Fruit fly (Drosophila melanogaster) whole organism, pupa: Measurements from ENCODE around the gene faf.

Experiments
- CG10348 ChIP-seq: fragments of 200-800 bp; sonication (Bioruptor generic); IDR thresholded peaks from 2 replicates; pipeline ENCODE4 v1.3.6; 2022; ENCODE audit warnings: missing biosample characterization, missing genetic modification characterization
- CG12605 ChIP-seq: fragments of 200-800 bp; sonication (Bioruptor generic); IDR thresholded peaks from 2 replicates; pipeline ENCODE4 v1.3.6; 2022; ENCODE audit warnings: missing biosample characterization, missing genetic modification characterization
- CG13204 ChIP-seq: fragments of 200-800 bp; sonication (Bioruptor generic); optimal IDR thresholded peaks from 2 replicates; lab custom pipeline; 2018; ENCODE audit warnings: missing biosample characterization, mild to moderate bottlenecking, missing genetic modification characterization, moderate library complexity
- CG14655 ChIP-seq: fragments of 200-800 bp; sonication (Bioruptor generic); optimal IDR thresholded peaks from 3 replicates; lab custom pipeline; 2017; ENCODE audit warnings: mild to moderate bottlenecking, missing biosample characterization, missing genetic modification reagents, missing genetic modification characterization
- CG15710 ChIP-seq: fragments of 200-800 bp; sonication (Bioruptor generic); optimal IDR thresholded peaks from 2 replicates; lab custom pipeline; 2018; ENCODE audit warnings: missing biosample characterization, mild to moderate bottlenecking, missing genetic modification characterization, moderate library complexity
- CG17806 ChIP-seq: fragments of 200-800 bp; sonication (Bioruptor generic); optimal IDR thresholded peaks from 2 replicates; lab custom pipeline; 2018; ENCODE audit warnings: missing biosample characterization, mild to moderate bottlenecking, missing genetic modification characterization, moderate library complexity
- CG32121 ChIP-seq: fragments of 200-800 bp; sonication (Bioruptor generic); IDR thresholded peaks from 2 replicates; pipeline ENCODE4 v1.3.6; 2022; ENCODE audit warnings: missing biosample characterization, missing genetic modification characterization
- CG34367 ChIP-seq: fragments of 200-800 bp; sonication (Bioruptor generic); optimal IDR thresholded peaks from 2 replicates; lab custom pipeline; 2018; ENCODE audit warnings: missing biosample characterization, mild to moderate bottlenecking, missing genetic modification characterization
- CG4496 ChIP-seq: fragments of 200-800 bp; sonication (Bioruptor generic); IDR thresholded peaks from 3 replicates; pipeline ENCODE4 v1.3.6; 2022; ENCODE audit warnings: missing biosample characterization, missing genetic modification characterization
- CG8159 ChIP-seq: fragments of 200-800 bp; sonication (Bioruptor generic); optimal IDR thresholded peaks from 3 replicates; lab custom pipeline; 2018; ENCODE audit warnings: missing biosample characterization, mild to moderate bottlenecking, missing genetic modification characterization, moderate library complexity
- CG8301 ChIP-seq: fragments of 200-800 bp; sonication (Bioruptor generic); optimal IDR thresholded peaks from 2 replicates; lab custom pipeline; 2018; ENCODE audit warnings: missing biosample characterization, mild to moderate bottlenecking, missing genetic modification characterization
- CG9948 ChIP-seq: fragments of 200-800 bp; sonication (Bioruptor generic); optimal IDR thresholded peaks from 2 replicates; lab custom pipeline; 2018; ENCODE audit warnings: missing biosample characterization, mild to moderate bottlenecking, missing genetic modification characterization, moderate library complexity
- D1 ChIP-seq: fragments of 200-800 bp; sonication (Bioruptor generic); optimal IDR thresholded peaks from 2 replicates; lab custom pipeline; 2018; ENCODE audit warnings: missing biosample characterization, mild to moderate bottlenecking, missing genetic modification characterization, moderate library complexity
- EcR ChIP-seq: fragments of 200-800 bp; sonication (Bioruptor generic); optimal IDR thresholded peaks from 3 replicates; lab custom pipeline; 2019; ENCODE audit warnings: missing biosample characterization, missing genetic modification characterization, mild to moderate bottlenecking, moderate library complexity, missing genetic modification reagents
- Ets98B ChIP-seq: fragments of 200-800 bp; sonication (Bioruptor generic); IDR thresholded peaks from 2 replicates; pipeline ENCODE4 v1.3.6; 2022; ENCODE audit warnings: missing biosample characterization, missing genetic modification characterization
- Pif1A ChIP-seq: fragments of 200-800 bp; sonication (Bioruptor generic); optimal IDR thresholded peaks from 3 replicates; lab custom pipeline; 2016; ENCODE audit warnings: missing biosample characterization, missing genetic modification characterization
- Pif1B ChIP-seq: fragments of 200-800 bp; sonication (Bioruptor generic); optimal IDR thresholded peaks from 3 replicates; lab custom pipeline; 2016; ENCODE audit warnings: missing biosample characterization, missing genetic modification characterization
- Snoo ChIP-seq: fragments of 200-800 bp; sonication (Bioruptor generic); optimal IDR thresholded peaks from 3 replicates; lab custom pipeline; 2017; ENCODE audit warnings: missing biosample characterization, mild to moderate bottlenecking, missing genetic modification characterization, inconsistent platforms
- fd96Ca ChIP-seq: fragments of 200-800 bp; sonication (Bioruptor generic); IDR thresholded peaks from 3 replicates; pipeline ENCODE4 v1.3.6; 2022; ENCODE audit warnings: missing biosample characterization, missing genetic modification characterization
- gl ChIP-seq: fragments of 200-800 bp; sonication (Bioruptor generic); optimal IDR thresholded peaks from 2 replicates; lab custom pipeline; 2018; ENCODE audit warnings: missing biosample characterization, mild to moderate bottlenecking, missing genetic modification characterization
- rn ChIP-seq: fragments of 200-800 bp; sonication (Bioruptor generic); IDR thresholded peaks from 2 replicates; pipeline ENCODE4 v1.3.6; 2022; ENCODE audit warnings: missing biosample characterization, missing genetic modification characterization

faf gene

dm6 chr3R:31805228-31805738 is 28.5 kb downstream of the faf start, which contains the start of the genes CG42233 and CG1971:
TSS of gene CG42233 (minus strand) at chr3R:31805278.
TSS of gene CG1971 (plus strand) at chr3R:31805468.
- peak; percentile 17; the same call in 1 of the 2 replicates for TF ChIP-seq CG32121 (GFP tag; lab: Robert Waterston, UW)
- TF ChIP-seq CG14655 (GFP tag; lab: Kevin White, UChicago): no peak
- TF ChIP-seq CG9948: no peak
- TF ChIP-seq Ets98B (GFP tag; lab: Robert Waterston, UW): peak; percentile 62; the same call in 1 of the 2 replicates
- TF ChIP-seq CG4496: peak; percentile 66; the same call in 2 of the 3 replicates
- TF ChIP-seq rn: peak; percentile 23; the same call in 1 of the 2 replicates
- peak; percentile 26 for TF ChIP-seq gl (tag; lab: Kevin White, UChicago)
- TF ChIP-seq fd96Ca (GFP tag; lab: Robert Waterston, UW): peak; percentile 70; the same call in 2 of the 3 replicates
- TF ChIP-seq, all 21 proteins: peak for 6

- TF ChIP-seq CG4496 (no peak), CG17806 (no peak), CG13204 (GFP tag; lab: Kevin White, UChicago) (no peak), Ets98B (GFP tag; lab: Robert Waterston, UW) (no peak)
Observed at dm6 chr3R:31808571-31808970, 31.8 kb downstream of the faf start.

- TF ChIP-seq CG9948: no peak
- TF ChIP-seq CG14655 (GFP tag; lab: Kevin White, UChicago): no peak
- TF ChIP-seq CG13204 (GFP tag; lab: Kevin White, UChicago): no peak
- no peak for TF ChIP-seq Pif1B (GFP tag; lab: Kevin White, UChicago)
- TF ChIP-seq CG17806: no peak
- TF ChIP-seq gl (tag; lab: Kevin White, UChicago): no peak
- TF ChIP-seq Snoo (tag; lab: Kevin White, UChicago): no peak
- TF ChIP-seq EcR (GFP tag; lab: Kevin White, UChicago): no peak
- no peak for TF ChIP-seq CG4496
- no peak for TF ChIP-seq D1 (tag; lab: Kevin White, UChicago)
- TF ChIP-seq Pif1A: no peak
- no peak for TF ChIP-seq CG12605
- no peak for TF ChIP-seq CG32121 (GFP tag; lab: Robert Waterston, UW)
- TF ChIP-seq CG8159 (tag; lab: Kevin White, UChicago): no peak
Observed at dm6 chr3R:31809622-31810021, 32.8 kb downstream of the faf start.

- TF ChIP-seq Snoo (tag; lab: Kevin White, UChicago): peak; percentile 14
- TF ChIP-seq CG17806: peak; percentile 36
- TF ChIP-seq rn: no peak
- no peak for TF ChIP-seq CG9948
- TF ChIP-seq CG34367: no peak
- TF ChIP-seq CG10348 (GFP tag; lab: Robert Waterston, UW): no peak
- no peak for TF ChIP-seq CG13204 (GFP tag; lab: Kevin White, UChicago)
- TF ChIP-seq fd96Ca (GFP tag; lab: Robert Waterston, UW): no peak
- no peak for TF ChIP-seq CG32121 (GFP tag; lab: Robert Waterston, UW)
- TF ChIP-seq Pif1A: no peak
- TF ChIP-seq gl (tag; lab: Kevin White, UChicago): peak; percentile 7
- TF ChIP-seq CG4496: peak; percentile 72
- TF ChIP-seq CG15710: peak; percentile 45
- peak; percentile 46 for TF ChIP-seq CG12605
- no peak for TF ChIP-seq CG14655 (GFP tag; lab: Kevin White, UChicago)
- TF ChIP-seq D1 (tag; lab: Kevin White, UChicago): no peak
- no peak for TF ChIP-seq CG8301
- no peak for TF ChIP-seq Pif1B (GFP tag; lab: Kevin White, UChicago)
- TF ChIP-seq CG8159 (tag; lab: Kevin White, UChicago): peak; percentile 28
- no peak for TF ChIP-seq EcR (GFP tag; lab: Kevin White, UChicago)
- peak; percentile 64 for TF ChIP-seq Ets98B (GFP tag; lab: Robert Waterston, UW)
Observed at dm6 chr3R:31810073-31810530, 33.3 kb downstream of the faf start, which contains the start of gene Rift. TSS of gene Rift (minus strand) at chr3R:31810186.

dm6 chr3R:31812117-31812975 is 35.5 kb downstream of the faf start, which contains the start of the genes FeCH and RhoGAP100F:
TSS of gene FeCH (minus strand) at chr3R:31812296.
TSS of gene RhoGAP100F (plus strand) at chr3R:31812609.
- TF ChIP-seq CG4496: no peak
- TF ChIP-seq CG9948: no peak
- no peak for TF ChIP-seq gl (tag; lab: Kevin White, UChicago)

dm6 chr3R:31812976-31813298 is 36.1 kb downstream of the faf start:
- no peak for TF ChIP-seq rn
- no peak for TF ChIP-seq CG17806
- no peak for TF ChIP-seq CG9948
- TF ChIP-seq CG15710: no peak
- no peak for TF ChIP-seq EcR (GFP tag; lab: Kevin White, UChicago)
- no peak for TF ChIP-seq gl (tag; lab: Kevin White, UChicago)
- TF ChIP-seq CG10348 (GFP tag; lab: Robert Waterston, UW): no peak
- no peak for TF ChIP-seq fd96Ca (GFP tag; lab: Robert Waterston, UW)
- TF ChIP-seq CG32121 (GFP tag; lab: Robert Waterston, UW): no peak
- no peak for TF ChIP-seq CG12605
- no peak for TF ChIP-seq CG4496
- TF ChIP-seq CG14655 (GFP tag; lab: Kevin White, UChicago): no peak
- no peak for TF ChIP-seq CG34367
- no peak for TF ChIP-seq Ets98B (GFP tag; lab: Robert Waterston, UW)
- TF ChIP-seq Snoo (tag; lab: Kevin White, UChicago): no peak
- no peak for TF ChIP-seq Pif1B (GFP tag; lab: Kevin White, UChicago)
- TF ChIP-seq CG13204 (GFP tag; lab: Kevin White, UChicago): no peak
- TF ChIP-seq D1 (tag; lab: Kevin White, UChicago): no peak
- no peak for TF ChIP-seq CG8159 (tag; lab: Kevin White, UChicago)
